Worm (Caenorhabditis elegans): ENCODE results near the gene nduc-2.

Gene nduc-2

DNA sequence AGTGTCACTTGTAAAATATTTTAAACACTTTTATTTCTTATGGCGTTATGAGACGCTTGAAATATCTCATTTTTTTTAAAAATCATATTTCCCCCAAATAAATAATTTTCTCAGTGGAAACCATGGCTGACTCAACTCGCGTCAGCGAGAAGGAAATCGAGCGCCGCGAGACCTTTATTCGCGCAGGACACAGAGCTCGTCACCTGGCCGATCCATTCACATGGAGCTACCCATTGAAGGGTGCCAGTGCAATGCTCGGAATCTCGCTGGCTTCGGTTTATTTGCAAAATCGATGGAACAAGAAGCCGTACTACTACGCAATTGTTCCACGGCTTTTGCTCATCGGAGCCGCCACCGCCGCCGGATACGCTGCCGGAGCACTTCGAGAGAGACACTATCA lies at the start of gene nduc-2:
Gene nduc-2, plus strand, starts transcription at position 113 of the 400 bp plus-strand sequence.
- TF ChIP-seq ceh-82 (tag; optimal IDR thresholded peaks at IDR 0.05) (no peak), F49E8.2 (tag; optimal IDR thresholded peaks at IDR 0.05; ENCODE audit: borderline replicate concordance) (no peak), skn-1 (tag; optimal IDR thresholded peaks at IDR 0.05) (no peak), D1046.2 (GFP tag; IDR thresholded peaks at IDR 0.05) (0 out of 2 replicates have a peak, but pooled peaks have one; percentile 19), sdz-12 (GFP tag; optimal IDR thresholded peaks at IDR 0.05) (no peak), zag-1 (tag; optimal IDR thresholded peaks at IDR 0.05) (no peak), T26A8.4 (GFP tag; IDR thresholded peaks at IDR 0.05) (peak; percentile 44; the same call in 1 of the 2 replicates), Y5F2A.4 (GFP tag; optimal IDR thresholded peaks at IDR 0.05) (no peak), pha-4 (GFP tag; IDR thresholded peaks at IDR 0.05) (peak; percentile 28; the same call in 1 of the 2 replicates), pha-4 (tag; optimal IDR thresholded peaks at IDR 0.05) (no peak), duxl-1 (tag; optimal IDR thresholded peaks at IDR 0.05; ENCODE audit: poor library complexity) (no peak), madf-5 (GFP tag; IDR thresholded peaks at IDR 0.05) (no peak), lsy-2 (tag; optimal IDR thresholded peaks at IDR 0.05) (no peak), Y48G9A.11 (GFP tag; IDR thresholded peaks at IDR 0.05) (no peak; the same call in 1 of the 2 replicates), ceh-28 (tag; optimal IDR thresholded peaks at IDR 0.05) (no peak), ama-1 (optimal IDR thresholded peaks at IDR 0.05) (peak; percentile 41), gei-8 (GFP tag; optimal IDR thresholded peaks at IDR 0.05) (peak; percentile 14), F26F4.8 (GFP tag; conservative IDR thresholded peaks at IDR 0.05) (0 out of 2 replicates have a peak, but pooled peaks have one; percentile 23), lin-1 (GFP tag; IDR thresholded peaks at IDR 0.05) (0 out of 2 replicates have a peak, but pooled peaks have one; percentile 7), ceh-44 (GFP tag; IDR thresholded peaks at IDR 0.05) (no peak), lin-29 (GFP tag; IDR thresholded peaks at IDR 0.05) (0 out of 2 replicates have a peak, but pooled peaks have one; percentile 13), zfp-2 (tag; optimal IDR thresholded peaks at IDR 0.05) (no peak), Y75B8A.6 (GFP tag; IDR thresholded peaks at IDR 0.05) (0 out of 2 replicates have a peak, but pooled peaks have one; percentile 15), ceh-20 (GFP tag; IDR thresholded peaks at IDR 0.05) (no peak), jun-1 (tag; optimal IDR thresholded peaks at IDR 0.05) (no peak), zfp-3 (GFP tag; conservative IDR thresholded peaks at IDR 0.05) (peak; percentile 29; the same call in 1 of the 2 replicates), lim-7 (GFP tag; IDR thresholded peaks at IDR 0.05) (no peak), mxl-2 (GFP tag; conservative IDR thresholded peaks at IDR 0.05) (no peak), nhr-25 (tag; optimal IDR thresholded peaks at IDR 0.05; ENCODE audit: borderline replicate concordance, insufficient read depth) (no peak), nhr-77 (tag; optimal IDR thresholded peaks at IDR 0.05) (no peak), Y105C5A.15 (GFP tag; IDR thresholded peaks at IDR 0.05) (peak; percentile 66; the same call in 1 of the 2 replicates), zip-11 (GFP tag; IDR thresholded peaks at IDR 0.05) (no peak), ZK546.5 (tag; optimal IDR thresholded peaks at IDR 0.05) (no peak), ztf-7 (tag; optimal IDR thresholded peaks at IDR 0.05) (no peak), hlh-11 (tag; optimal IDR thresholded peaks at IDR 0.05) (no peak), mes-2 (tag; optimal IDR thresholded peaks at IDR 0.05; ENCODE audit: poor library complexity, severe bottlenecking) (no peak), lin-38 (GFP tag; IDR thresholded peaks at IDR 0.05) (peak; percentile 67), php-3 (GFP tag; IDR thresholded peaks at IDR 0.05) (0 out of 2 replicates have a peak, but pooled peaks have one; percentile 25), dmd-8 (GFP tag; IDR thresholded peaks at IDR 0.05) (no peak), set-16 (GFP tag; IDR thresholded peaks at IDR 0.05) (peak; percentile 62), aly-2 (tag; optimal IDR thresholded peaks at IDR 0.05) (no peak), egl-43 (GFP tag; IDR thresholded peaks at IDR 0.05) (no peak), unc-62 (GFP tag; optimal IDR thresholded peaks at IDR 0.05 in 1 of 2) (peak in 1 of 2 experiments; percentile 13), unc-62 (tag; optimal IDR thresholded peaks at IDR 0.05) (no peak), nhr-102 (tag; optimal IDR thresholded peaks at IDR 0.05) (no peak), zip-2 (tag; optimal IDR thresholded peaks at IDR 0.05) (no peak), snpc-4 (tag; optimal IDR thresholded peaks at IDR 0.05) (no peak), rbr-2 (tag; optimal IDR thresholded peaks at IDR 0.05) (no peak)
